ENCODE assay signal across 2 fruit fly cellular contexts in the genomic region with DNA sequence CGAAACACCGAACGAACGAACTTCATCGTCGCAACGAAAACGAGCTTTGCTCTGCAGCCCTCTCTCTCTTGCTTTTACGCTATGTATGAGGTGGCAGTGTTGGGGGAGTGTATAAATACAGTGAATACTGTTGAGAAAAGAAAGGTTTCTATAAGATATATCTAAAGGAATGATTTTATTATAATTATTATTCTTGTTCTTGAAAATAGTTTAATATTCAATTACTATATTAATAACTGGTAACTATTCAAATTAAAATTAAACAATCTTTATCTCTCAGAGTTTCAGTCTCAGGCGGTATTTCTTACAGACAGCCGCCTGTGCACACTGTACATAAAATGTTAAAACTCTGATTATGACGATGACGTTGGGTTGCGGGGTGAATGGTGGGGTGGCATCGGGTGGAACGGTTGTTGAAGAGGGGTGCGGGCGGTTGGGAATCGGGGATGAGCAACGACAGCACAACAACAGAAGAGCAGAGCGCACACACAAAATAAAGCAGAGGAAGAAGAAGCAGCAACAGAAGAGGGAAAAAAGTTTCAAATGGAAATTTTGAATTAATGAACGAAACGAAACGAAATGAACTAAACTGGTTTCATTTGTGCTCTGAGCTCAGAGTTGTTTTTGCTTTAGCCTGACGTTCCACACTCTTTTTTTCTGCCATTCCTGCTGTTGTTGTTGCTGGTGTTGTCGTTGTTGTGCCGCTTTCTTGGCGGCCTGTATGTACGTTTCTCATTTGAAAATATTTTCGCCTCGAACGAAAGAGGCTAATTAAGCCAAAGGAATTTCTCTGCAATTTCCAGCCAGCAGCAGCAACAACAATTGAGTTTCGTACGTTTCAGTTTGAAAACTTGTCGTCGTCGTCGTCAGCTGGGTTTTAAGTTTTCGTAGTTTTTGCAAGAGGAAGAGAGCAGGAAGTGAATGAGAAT.
TF ChIP-seq lines count a peak whose summit lies in the region.

No protein-coding gene starts in this region.

TF ChIP-seq in whole organism, embryonic, 481 proteins besides CTCF, POLR2A, EP300 and RAD21 (continued from another document and continues in another):
- TF ChIP-seq CG16815 (GFP tag; optimal IDR thresholded peaks at IDR 0.05; lab: Kevin White, UChicago) (peak; percentile 95), CG11723 (GFP tag; optimal IDR thresholded peaks at IDR 0.05; lab: Kevin White, UChicago) (peak; percentile 94), ci (GFP tag; IDR thresholded peaks at IDR 0.05; lab: Robert Waterston, UW) (no peak), Atf3 (GFP tag; optimal IDR thresholded peaks at IDR 0.05; lab: Kevin White, UChicago) (peak; percentile 81), CG30431 (GFP tag; optimal IDR thresholded peaks at IDR 0.05; lab: Kevin White, UChicago) (peak; percentile 92), CG14965 (GFP tag; optimal IDR thresholded peaks at IDR 0.05; lab: Kevin White, UChicago; ENCODE audit: borderline replicate concordance) (no peak), Vsx1 (GFP tag; optimal IDR thresholded peaks at IDR 0.05; lab: Kevin White, UChicago) (peak; percentile 88), Ada2b (GFP tag; IDR thresholded peaks at IDR 0.05; lab: Robert Waterston, UW) (no peak), bbx (GFP tag; IDR thresholded peaks at IDR 0.05; lab: Robert Waterston, UW; ENCODE audit: partially characterized antibody) (no peak), E2f1 (GFP tag; IDR thresholded peaks at IDR 0.05; lab: Robert Waterston, UW) (no peak), vfl (GFP tag; optimal IDR thresholded peaks at IDR 0.05; lab: Kevin White, UChicago) (peak; percentile 83), HLHmδ (GFP tag; optimal IDR thresholded peaks at IDR 0.05; lab: Kevin White, UChicago) (peak; percentile 65), lilli (GFP tag; optimal IDR thresholded peaks at IDR 0.05; lab: Kevin White, UChicago) (peak; percentile 94), btn (GFP tag; optimal IDR thresholded peaks at IDR 0.05; lab: Kevin White, UChicago) (no peak), CG12744 (GFP tag; optimal IDR thresholded peaks at IDR 0.05; lab: Kevin White, UChicago) (peak; percentile 44), Hr3 (GFP tag; optimal IDR thresholded peaks at IDR 0.05; lab: Kevin White, UChicago) (peak; percentile 98), chm (GFP tag; IDR thresholded peaks at IDR 0.05; lab: Robert Waterston, UW) (no peak), CG14860 (GFP tag; IDR thresholded peaks at IDR 0.05; lab: Robert Waterston, UW; ENCODE audit: partially characterized antibody) (no peak), CG7556 (GFP tag; optimal IDR thresholded peaks at IDR 0.05; lab: Kevin White, UChicago) (peak; percentile 98), Pdp1 (GFP tag; optimal IDR thresholded peaks at IDR 0.05; lab: Kevin White, UChicago) (peak; percentile 73 to 89), tx (GFP tag; optimal IDR thresholded peaks at IDR 0.05; lab: Kevin White, UChicago) (peak; percentile 75), org-1 (GFP tag; optimal IDR thresholded peaks at IDR 0.05; lab: Kevin White, UChicago) (peak; percentile 95), HHEX (GFP tag; optimal IDR thresholded peaks at IDR 0.05; lab: Kevin White, UChicago) (peak; percentile 97), ttk (GFP tag; IDR thresholded peaks at IDR 0.05; lab: Robert Waterston, UW) (no peak), nom (GFP tag; optimal IDR thresholded peaks at IDR 0.05; lab: Kevin White, UChicago) (peak; percentile 94), YL-1 (GFP tag; optimal IDR thresholded peaks at IDR 0.05; lab: Kevin White, UChicago) (peak; percentile 88), CG9727 (GFP tag; optimal IDR thresholded peaks at IDR 0.05; lab: Kevin White, UChicago) (peak; percentile 97), CG15479 (GFP tag; optimal IDR thresholded peaks at IDR 0.05; lab: Kevin White, UChicago) (no peak), pita (GFP tag; optimal IDR thresholded peaks at IDR 0.05; lab: Kevin White, UChicago) (no peak), sens-2 (GFP tag; IDR thresholded peaks at IDR 0.05; lab: Robert Waterston, UW) (no peak), Six4 (GFP tag; optimal IDR thresholded peaks at IDR 0.05; lab: Kevin White, UChicago) (peak; percentile 97), CG8944 (GFP tag; optimal IDR thresholded peaks at IDR 0.05; lab: Kevin White, UChicago) (peak; percentile 82), CG17385 (GFP tag; optimal IDR thresholded peaks at IDR 0.05; lab: Kevin White, UChicago) (peak; percentile 97), CG6765 (GFP tag; optimal IDR thresholded peaks at IDR 0.05; lab: Kevin White, UChicago) (peak; percentile 98), Antp (GFP tag; optimal IDR thresholded peaks at IDR 0.05; lab: Kevin White, UChicago) (peak; percentile 80), CG11560 (tag; IDR thresholded peaks at IDR 0.05; lab: Robert Waterston, UW) (no peak), Hr78 (GFP tag; optimal IDR thresholded peaks at IDR 0.05; lab: Kevin White, UChicago) (peak in 1 of 2 experiments; percentile 92), CG10979 (tag; optimal IDR thresholded peaks at IDR 0.05; lab: Kevin White, UChicago) (peak; percentile 98), BEAF-32 (GFP tag; optimal IDR thresholded peaks at IDR 0.05; lab: Kevin White, UChicago) (no peak), stwl (tag; optimal IDR thresholded peaks at IDR 0.05; lab: Kevin White, UChicago) (peak; percentile 49), Drgx (GFP tag; IDR thresholded peaks at IDR 0.05; lab: Robert Waterston, UW) (no peak), luna (GFP tag; optimal IDR thresholded peaks at IDR 0.05; lab: Kevin White, UChicago) (peak; percentile 10), Ptx1 (GFP tag; IDR thresholded peaks at IDR 0.05; lab: Robert Waterston, UW) (no peak), zfh2 (GFP tag; optimal IDR thresholded peaks at IDR 0.05; lab: Kevin White, UChicago) (peak; percentile 84), CG6791 (GFP tag; IDR thresholded peaks at IDR 0.05; lab: Robert Waterston, UW; ENCODE audit: partially characterized antibody) (no peak), CG1024 (GFP tag; IDR thresholded peaks at IDR 0.05; lab: Robert Waterston, UW) (no peak), CG7745 (tag; optimal IDR thresholded peaks at IDR 0.05; lab: Kevin White, UChicago) (peak; percentile 69), grn (GFP tag; optimal IDR thresholded peaks at IDR 0.05; lab: Kevin White, UChicago) (peak; percentile 76), CG15073 (GFP tag; optimal IDR thresholded peaks at IDR 0.05; lab: Kevin White, UChicago) (peak; percentile 84), slbo (GFP tag; IDR thresholded peaks at IDR 0.05; lab: Robert Waterston, UW) (no peak), CG17568 (GFP tag; optimal IDR thresholded peaks at IDR 0.05; lab: Kevin White, UChicago) (peak; percentile 96), kay (GFP tag; optimal IDR thresholded peaks at IDR 0.05; lab: Kevin White, UChicago) (peak; percentile 98), psq (GFP tag; optimal IDR thresholded peaks at IDR 0.05; lab: Kevin White, UChicago) (peak; percentile 94), CG6175 (GFP tag; IDR thresholded peaks at IDR 0.05; lab: Robert Waterston, UW) (no peak), Ets65A (GFP tag; lab: Kevin White, UChicago) (peak; percentile 97), bowl (GFP tag; IDR thresholded peaks at IDR 0.05; lab: Robert Waterston, UW) (no peak), CG17829 (tag; optimal IDR thresholded peaks at IDR 0.05; lab: Kevin White, UChicago) (peak; percentile 99), Deaf1 (tag; optimal IDR thresholded peaks at IDR 0.05; lab: Kevin White, UChicago) (peak; percentile 95), zen (tag; optimal IDR thresholded peaks at IDR 0.05; lab: Kevin White, UChicago) (peak; percentile 95), CG6683 (GFP tag; optimal IDR thresholded peaks at IDR 0.05; lab: Kevin White, UChicago) (peak; percentile 96), unpg (GFP tag; optimal IDR thresholded peaks at IDR 0.05; lab: Kevin White, UChicago) (peak; percentile 99)

TF ChIP-seq in whole organism, prepupa, 60 proteins besides CTCF, POLR2A, EP300 and RAD21 (continued from another document):
- TF ChIP-seq Met (GFP tag; optimal IDR thresholded peaks at IDR 0.05; lab: Kevin White, UChicago) = peak; percentile 93
- TF ChIP-seq CG6163 (GFP tag; IDR thresholded peaks at IDR 0.05; lab: Robert Waterston, UW) = no peak
- TF ChIP-seq salr (GFP tag; optimal IDR thresholded peaks at IDR 0.05; lab: Kevin White, UChicago) = peak; percentile 91 to 98
- peak; percentile 93 for TF ChIP-seq topi (GFP tag; optimal IDR thresholded peaks at IDR 0.05; lab: Kevin White, UChicago)
- TF ChIP-seq CG31627 (GFP tag; optimal IDR thresholded peaks at IDR 0.05; lab: Kevin White, UChicago) = peak; percentile 92
- peak; percentile 94 for TF ChIP-seq lz (GFP tag; optimal IDR thresholded peaks at IDR 0.05; lab: Kevin White, UChicago)
- peak; percentile 97 for TF ChIP-seq achi (GFP tag; optimal IDR thresholded peaks at IDR 0.05; lab: Kevin White, UChicago)
- peak; percentile 94 for TF ChIP-seq fd85E (GFP tag; optimal IDR thresholded peaks at IDR 0.05; lab: Kevin White, UChicago)
- TF ChIP-seq cyc (GFP tag; optimal IDR thresholded peaks at IDR 0.05; lab: Kevin White, UChicago) = peak; percentile 95
- TF ChIP-seq acj6 (GFP tag; optimal IDR thresholded peaks at IDR 0.05; lab: Kevin White, UChicago) = peak; percentile 98
- TF ChIP-seq esn (GFP tag; optimal IDR thresholded peaks at IDR 0.05; lab: Kevin White, UChicago) = peak; percentile 97
- TF ChIP-seq ss (GFP tag; optimal IDR thresholded peaks at IDR 0.05; lab: Kevin White, UChicago) = peak; percentile 95 to 97
- peak; percentile 96 for TF ChIP-seq spab (GFP tag; optimal IDR thresholded peaks at IDR 0.05; lab: Kevin White, UChicago)
